Fruit fly (Drosophila melanogaster) whole organism, embryonic: ENCODE results near the gene CG4951.

ENCODE experiments used
- Ada2b ChIP-seq: fragments of 200-800 bp; sonication (Bioruptor generic); IDR thresholded peaks from 2 replicates; pipeline ENCODE4 v1.3.6; 2022; ENCODE audit warnings: missing biosample characterization, missing genetic modification characterization
- Adf1 ChIP-seq: fragments of 200-800 bp; sonication (Bioruptor generic); IDR thresholded peaks from 2 replicates; pipeline ENCODE4 v1.3.6; 2022; ENCODE audit warnings: missing biosample characterization, missing genetic modification characterization
- Aef1 ChIP-seq: fragments of 200-800 bp; sonication (Bioruptor generic); IDR thresholded peaks from 3 replicates; pipeline ENCODE4 v1.3.6; 2022; ENCODE audit warnings: missing biosample characterization, missing genetic modification characterization
- B-H2 ChIP-seq: fragments of 200-800 bp; sonication (Bioruptor generic); optimal IDR thresholded peaks from 2 replicates; lab custom pipeline; 2018; ENCODE audit warnings: missing biosample characterization, mild to moderate bottlenecking, missing genetic modification characterization
- C15 ChIP-seq: fragments of 200-800 bp; sonication (Bioruptor generic); IDR thresholded peaks from 3 replicates; pipeline ENCODE4 v1.3.6; 2022; ENCODE audit warnings: missing biosample characterization, missing genetic modification characterization
- CG10147 ChIP-seq: fragments of 200-800 bp; sonication (Bioruptor generic); optimal IDR thresholded peaks from 2 replicates; lab custom pipeline; 2019; ENCODE audit warnings: missing biosample characterization, mild to moderate bottlenecking, missing genetic modification characterization, moderate library complexity
- CG10274 ChIP-seq: fragments of 200-800 bp; sonication (Bioruptor generic); optimal IDR thresholded peaks from 3 replicates; lab custom pipeline; 2017; ENCODE audit warnings: missing biosample characterization, mild to moderate bottlenecking, missing genetic modification characterization
- CG13894 ChIP-seq: fragments of 200-800 bp; sonication (Bioruptor generic); optimal IDR thresholded peaks from 3 replicates; lab custom pipeline; 2018; ENCODE audit warnings: missing biosample characterization, mild to moderate bottlenecking, missing genetic modification characterization, moderate library complexity
- CG17385 ChIP-seq: fragments of 200-800 bp; sonication (Bioruptor generic); optimal IDR thresholded peaks from 3 replicates; lab custom pipeline; 2018; ENCODE audit warnings: missing biosample characterization, mild to moderate bottlenecking, missing genetic modification characterization
- CG17829 ChIP-seq: fragments of 200-800 bp; optimal IDR thresholded peaks from 2 replicates; lab custom pipeline; 2019; ENCODE audit warnings: missing biosample characterization, mild to moderate bottlenecking, missing genetic modification characterization, moderate library complexity
- CG18476 ChIP-seq: fragments of 200-800 bp; sonication (Bioruptor generic); optimal IDR thresholded peaks from 2 replicates; lab custom pipeline; 2016; ENCODE audit warnings: missing biosample characterization, mild to moderate bottlenecking, missing genetic modification characterization
- CG18599 ChIP-seq: fragments of 200-800 bp; sonication (Bioruptor generic); optimal IDR thresholded peaks from 3 replicates; lab custom pipeline; 2017; ENCODE audit warnings: missing biosample characterization, missing genetic modification characterization, mild to moderate bottlenecking, moderate library complexity, missing genetic modification reagents
- CG18764 ChIP-seq: fragments of 200-800 bp; sonication (Bioruptor generic); optimal IDR thresholded peaks from 3 replicates; lab custom pipeline; 2016; ENCODE audit warnings: missing biosample characterization, missing genetic modification characterization
- CG30020 ChIP-seq: fragments of 200-800 bp; optimal IDR thresholded peaks from 2 replicates; lab custom pipeline; 2019; ENCODE audit warnings: missing biosample characterization, mild to moderate bottlenecking, missing genetic modification characterization, moderate library complexity
- CG30403 ChIP-seq: fragments of 200-800 bp; sonication (Bioruptor generic); optimal IDR thresholded peaks from 3 replicates; lab custom pipeline; 2016; ENCODE audit warnings: missing biosample characterization, missing genetic modification characterization
- CG31441 ChIP-seq: fragments of 200-800 bp; sonication (Bioruptor generic); IDR thresholded peaks from 2 replicates; pipeline ENCODE4 v1.3.6; 2022; ENCODE audit warnings: missing biosample characterization, missing genetic modification characterization
- CG4282 ChIP-seq: fragments of 200-800 bp; sonication (Bioruptor generic); optimal IDR thresholded peaks from 2 replicates; lab custom pipeline; 2016; ENCODE audit warnings: missing biosample characterization, missing genetic modification characterization
- CG6683 ChIP-seq: fragments of 200-800 bp; sonication (Bioruptor generic); optimal IDR thresholded peaks from 2 replicates; lab custom pipeline; 2017; ENCODE audit warnings: missing biosample characterization, mild to moderate bottlenecking, missing genetic modification characterization, missing genetic modification reagents
- CG8924 ChIP-seq: fragments of 200-800 bp; optimal IDR thresholded peaks from 3 replicates; lab custom pipeline; 2019; ENCODE audit warnings: missing biosample characterization, mild to moderate bottlenecking, missing genetic modification characterization, moderate library complexity
- D ChIP-seq, 2 experiments: fragments of 200-800 bp in 1 of 2; fragments of >200 bp in 1 of 2; sonication (Bioruptor generic) in 1 of 2; optimal IDR thresholded peaks; 2 replicates in 1 of 2; 3 replicates in 1 of 2; lab custom pipeline; 2017; ENCODE audit warnings: mild to moderate bottlenecking in 1 of 2, missing biosample characterization in 1 of 2, missing genetic modification characterization in 1 of 2, missing genetic modification reagents in 1 of 2
- E2f2 ChIP-seq: fragments of 200-800 bp; sonication (Bioruptor generic); IDR thresholded peaks from 2 replicates; pipeline ENCODE4 v1.3.6; 2022; ENCODE audit warnings: missing biosample characterization, missing genetic modification characterization
- HLH3B ChIP-seq: fragments of 200-800 bp; sonication (Bioruptor generic); IDR thresholded peaks from 2 replicates; pipeline ENCODE4 v1.3.6; 2022; ENCODE audit warnings: missing biosample characterization, missing genetic modification characterization
- HLH4C ChIP-seq: fragments of 200-800 bp; sonication (Bioruptor generic); IDR thresholded peaks from 3 replicates; pipeline ENCODE4 v1.3.6; 2022; ENCODE audit warnings: missing biosample characterization, missing genetic modification characterization; ENCODE audit not compliant: partially characterized antibody
- Hr51 ChIP-seq, 2 experiments: fragments of 200-800 bp; sonication (Bioruptor generic); optimal IDR thresholded peaks; 2 replicates in 1 of 2; 3 replicates in 1 of 2; lab custom pipeline; 2016 to 2018; ENCODE audit warnings: missing biosample characterization in 2 of 2, missing genetic modification characterization in 2 of 2, mild to moderate bottlenecking in 1 of 2, moderate library complexity in 1 of 2
- Hsf ChIP-seq: fragments of 200-800 bp; sonication (Bioruptor generic); optimal IDR thresholded peaks from 3 replicates; lab custom pipeline; 2016; ENCODE audit warnings: missing biosample characterization, missing genetic modification characterization
- Lim3 ChIP-seq: fragments of 200-800 bp; sonication (Bioruptor generic); IDR thresholded peaks from 2 replicates; pipeline ENCODE4 v1.3.6; 2022; ENCODE audit warnings: missing biosample characterization, missing genetic modification characterization
- MBD-R2 ChIP-seq: fragments of 200-800 bp; sonication (Bioruptor generic); IDR thresholded peaks from 2 replicates; pipeline ENCODE4 v1.3.6; 2022; ENCODE audit warnings: missing biosample characterization, missing genetic modification characterization
- Mrtf ChIP-seq: fragments of 200-800 bp; sonication (Bioruptor generic); IDR thresholded peaks from 3 replicates; pipeline ENCODE4 v1.3.6; 2022; ENCODE audit warnings: missing biosample characterization, missing genetic modification characterization
- Optix ChIP-seq: fragments of 200-800 bp; sonication (Bioruptor generic); IDR thresholded peaks from 3 replicates; pipeline ENCODE4 v1.3.6; 2022; ENCODE audit warnings: missing biosample characterization, missing genetic modification characterization
- Sry-δ ChIP-seq: fragments of 200-800 bp; sonication (Bioruptor generic); optimal IDR thresholded peaks from 2 replicates; lab custom pipeline; 2016; ENCODE audit warnings: missing biosample characterization, missing genetic modification characterization
- az2 ChIP-seq: fragments of 200-800 bp; sonication (Bioruptor generic); optimal IDR thresholded peaks from 3 replicates; lab custom pipeline; 2016; ENCODE audit warnings: missing biosample characterization, missing genetic modification characterization
- bbx ChIP-seq: fragments of 200-800 bp; sonication (Bioruptor generic); IDR thresholded peaks from 2 replicates; pipeline ENCODE4 v1.3.6; 2022; ENCODE audit warnings: missing biosample characterization, missing genetic modification characterization; ENCODE audit not compliant: partially characterized antibody
- btn ChIP-seq: fragments of 200-800 bp; sonication (Bioruptor generic); optimal IDR thresholded peaks from 2 replicates; lab custom pipeline; 2016; ENCODE audit warnings: missing biosample characterization, missing genetic modification characterization
- cad ChIP-seq: fragments of >200 bp; optimal IDR thresholded peaks from 2 replicates; lab custom pipeline; 2017; ENCODE audit warnings: missing biosample characterization, missing genetic modification characterization
- da ChIP-seq: fragments of 200-800 bp; sonication (Bioruptor generic); optimal IDR thresholded peaks from 2 replicates; lab custom pipeline; 2016; ENCODE audit warnings: missing biosample characterization, missing genetic modification characterization
- dpn ChIP-seq, 2 experiments: fragments of 200-800 bp; sonication (Bioruptor generic); optimal IDR thresholded peaks; 3 replicates each; lab custom pipeline; 2016; ENCODE audit warnings: missing biosample characterization in 2 of 2, missing genetic modification characterization in 2 of 2
- fd3F ChIP-seq: fragments of 200-800 bp; sonication (Bioruptor generic); optimal IDR thresholded peaks from 2 replicates; lab custom pipeline; 2018; ENCODE audit warnings: missing biosample characterization, mild to moderate bottlenecking, missing genetic modification characterization, moderate library complexity
- gro ChIP-seq: fragments of 200-800 bp; sonication (Bioruptor generic); optimal IDR thresholded peaks from 2 replicates; lab custom pipeline; 2016; ENCODE audit warnings: missing biosample characterization, missing genetic modification characterization
- gsb ChIP-seq: fragments of 200-800 bp; sonication (Bioruptor generic); IDR thresholded peaks from 2 replicates; pipeline ENCODE4 v1.3.6; 2022; ENCODE audit warnings: missing biosample characterization, missing genetic modification characterization
- gsb-n ChIP-seq: fragments of 200-800 bp; sonication (Bioruptor generic); optimal IDR thresholded peaks from 3 replicates; lab custom pipeline; 2018; ENCODE audit warnings: missing biosample characterization, mild to moderate bottlenecking, missing genetic modification characterization
- insv ChIP-seq, 2 experiments: fragments of 200-800 bp; sonication (Bioruptor generic); optimal IDR thresholded peaks; 3 replicates each; lab custom pipeline; 2016 to 2018; ENCODE audit warnings: missing biosample characterization in 2 of 2, missing genetic modification characterization in 2 of 2
- luna ChIP-seq: fragments of 200-800 bp; sonication (Bioruptor generic); optimal IDR thresholded peaks from 2 replicates; lab custom pipeline; 2016; ENCODE audit warnings: missing biosample characterization, missing genetic modification characterization
- pan ChIP-seq, 4 experiments: fragments of >200 bp in 3 of 4; fragments of 200-800 bp in 1 of 4; sonication (Bioruptor generic) in 1 of 4; optimal IDR thresholded peaks in 3 of 4; IDR thresholded peaks in 1 of 4; 2 replicates each; pipeline versions ENCODE4 v1.3.6 to Lab custom; 2017 to 2022; ENCODE audit warnings: missing biosample characterization in 2 of 4, missing genetic modification characterization in 2 of 4, mixed read lengths in 1 of 4
- phol ChIP-seq: fragments of 200-800 bp; sonication (Bioruptor generic); optimal IDR thresholded peaks from 3 replicates; lab custom pipeline; 2018; ENCODE audit warnings: missing biosample characterization, mild to moderate bottlenecking, missing genetic modification characterization, moderate library complexity
- rib ChIP-seq: fragments of 200-800 bp; sonication (Bioruptor generic); IDR thresholded peaks from 2 replicates; pipeline ENCODE4 v1.3.6; 2022; ENCODE audit warnings: missing biosample characterization, missing genetic modification characterization
- run ChIP-seq: fragments of 200-800 bp; sonication (Bioruptor generic); optimal IDR thresholded peaks from 3 replicates; lab custom pipeline; 2018; ENCODE audit warnings: missing biosample characterization, mild to moderate bottlenecking, missing genetic modification characterization
- sug ChIP-seq: fragments of 200-800 bp; optimal IDR thresholded peaks from 2 replicates; lab custom pipeline; 2019; ENCODE audit warnings: missing biosample characterization, mild to moderate bottlenecking, missing genetic modification characterization, moderate library complexity
- ttk ChIP-seq: fragments of 200-800 bp; sonication (Bioruptor generic); IDR thresholded peaks from 2 replicates; pipeline ENCODE4 v2.1.2; 2022; ENCODE audit warnings: missing biosample characterization, missing genetic modification characterization
- tx ChIP-seq: fragments of 200-800 bp; sonication (Bioruptor generic); optimal IDR thresholded peaks from 2 replicates; lab custom pipeline; 2016; ENCODE audit warnings: missing biosample characterization, missing genetic modification characterization

Gene CG4951

dm6 chr3R:27948421-27948906, 5.4 kb downstream of the CG4951 start, which contains the start of gene Gp93 (continued):
- TF ChIP-seq cad (GFP tag; lab: Kevin White, UChicago), result no peak
- TF ChIP-seq tx (GFP tag; lab: Kevin White, UChicago), result peak; percentile 35
- no peak for TF ChIP-seq CG6683 (GFP tag; lab: Kevin White, UChicago)
- no peak for TF ChIP-seq gsb (GFP tag; lab: Robert Waterston, UW)
- TF ChIP-seq phol, result peak; percentile 59
- no peak for TF ChIP-seq C15 (GFP tag; lab: Robert Waterston, UW)
- no peak for TF ChIP-seq CG13894
- TF ChIP-seq dpn (GFP tag; optimal IDR thresholded peaks at IDR 0.05; lab: Kevin White, UChicago), result peak; percentile 25 to 64
- no peak for TF ChIP-seq D (optimal IDR thresholded peaks at IDR 0.05; lab: Kevin White, UChicago)
- TF ChIP-seq D (GFP tag; optimal IDR thresholded peaks at IDR 0.05; lab: Kevin White, UChicago), result no peak
- TF ChIP-seq btn (GFP tag; lab: Kevin White, UChicago), result no peak
- TF ChIP-seq HLH3B (GFP tag; lab: Robert Waterston, UW), result peak; percentile 49
- peak; percentile 48 for TF ChIP-seq MBD-R2 (GFP tag; lab: Robert Waterston, UW)
- TF ChIP-seq Hsf (GFP tag; lab: Kevin White, UChicago), result peak; percentile 53
- TF ChIP-seq luna (GFP tag; lab: Kevin White, UChicago), result no peak
- peak; percentile 62 for TF ChIP-seq CG17829 (tag; lab: Kevin White, UChicago)
- peak; percentile 30 for TF ChIP-seq CG18599 (GFP tag; lab: Kevin White, UChicago)
- no peak for TF ChIP-seq gsb-n (tag; lab: Kevin White, UChicago)
- TF ChIP-seq Ada2b (GFP tag; lab: Robert Waterston, UW), result no peak; the same call in 1 of the 2 replicates
- no peak for TF ChIP-seq CG10274 (GFP tag; lab: Kevin White, UChicago)
- TF ChIP-seq pan (optimal IDR thresholded peaks at IDR 0.05; lab: Kevin White, UChicago), result no peak
- peak in 1 of 2 experiments; percentile 67 for TF ChIP-seq pan (GFP tag; optimal IDR thresholded peaks at IDR 0.05 in 1 of 2, IDR thresholded peaks at IDR 0.05 in 1 of 2)
- peak; percentile 42 for TF ChIP-seq fd3F (GFP tag; lab: Kevin White, UChicago)
- TF ChIP-seq CG30020 (tag; lab: Kevin White, UChicago), result peak; percentile 47
- peak; percentile 37; the same call in 1 of the 2 replicates for TF ChIP-seq Adf1 (GFP tag; lab: Robert Waterston, UW)
- no peak for TF ChIP-seq CG4282 (GFP tag; lab: Kevin White, UChicago)
- peak in 1 of 2 experiments; percentile 11 for TF ChIP-seq insv (GFP tag; optimal IDR thresholded peaks at IDR 0.05; lab: Kevin White, UChicago)
- TF ChIP-seq Sry-δ, result no peak
- TF ChIP-seq Mrtf (GFP tag; lab: Robert Waterston, UW), result 0 out of 3 replicates have a peak, but pooled peaks have one; percentile 53
- TF ChIP-seq CG8924 (tag; lab: Kevin White, UChicago), result peak; percentile 70
- peak; percentile 55; the same call in 1 of the 2 replicates for TF ChIP-seq ttk (GFP tag; lab: Robert Waterston, UW)
- TF ChIP-seq CG10147, result no peak
- no peak for TF ChIP-seq CG18764 (GFP tag; lab: Kevin White, UChicago)
- no peak for TF ChIP-seq da (GFP tag; lab: Kevin White, UChicago)
- peak; percentile 22 for TF ChIP-seq B-H2 (GFP tag; lab: Kevin White, UChicago)
- TF ChIP-seq Aef1 (GFP tag; lab: Robert Waterston, UW), result peak; percentile 55; the same call in 2 of the 3 replicates
- TF ChIP-seq Optix (GFP tag; lab: Robert Waterston, UW), result peak; percentile 51; the same call in 1 of the 3 replicates
- no peak; the same call in 2 of the 3 replicates for TF ChIP-seq HLH4C (GFP tag; lab: Robert Waterston, UW)
- peak; percentile 44 for TF ChIP-seq CG17385 (GFP tag; lab: Kevin White, UChicago)
- no peak for TF ChIP-seq run (tag; lab: Kevin White, UChicago)
- peak; percentile 70 for TF ChIP-seq CG30403 (GFP tag; lab: Kevin White, UChicago)
- TF ChIP-seq bbx (GFP tag; lab: Robert Waterston, UW), result peak; percentile 57
- TF ChIP-seq Lim3 (GFP tag; lab: Robert Waterston, UW), result no peak
- TF ChIP-seq sug (tag; lab: Kevin White, UChicago), result peak; percentile 42
- TF ChIP-seq E2f2 (GFP tag; lab: Robert Waterston, UW), result peak; percentile 46
- TF ChIP-seq CG18476 (GFP tag; lab: Kevin White, UChicago), result no peak
- no peak for TF ChIP-seq gro (GFP tag; lab: Kevin White, UChicago)
- TF ChIP-seq az2, result peak; percentile 66
- TF ChIP-seq CG31441, result no peak; the same call in 1 of the 2 replicates
- TF ChIP-seq Hr51 (GFP tag; optimal IDR thresholded peaks at IDR 0.05; lab: Kevin White, UChicago), result peak; percentile 15 to 66
- TF ChIP-seq rib (GFP tag; lab: Robert Waterston, UW), result no peak
